Worm (Caenorhabditis elegans) whole organism, early embryonic: ENCODE measurements around the gene R06F6.8.

Source experiments
- B0310.2 ChIP-seq: sonication (generic microtip); optimal IDR thresholded peaks from 2 replicates; lab custom pipeline; 2016; ENCODE audit warnings: mild to moderate bottlenecking, missing genetic modification characterization, missing compliant biosample characterization
- F13C5.2 ChIP-seq: sonication (generic microtip); optimal IDR thresholded peaks from 2 replicates; lab custom pipeline; 2017; ENCODE audit warnings: mild to moderate bottlenecking, missing genetic modification characterization, inconsistent platforms, missing compliant biosample characterization
- aly-1 ChIP-seq: sonication (generic microtip); optimal IDR thresholded peaks from 2 replicates; lab custom pipeline; 2016; ENCODE audit warnings: missing genetic modification characterization, missing compliant biosample characterization
- ama-1 ChIP-seq: fragments of 150-350 bp; optimal IDR thresholded peaks from 2 replicates; lab custom pipeline; 2014
- ceh-13 ChIP-seq: fragments of 200-800 bp; sonication (Bioruptor generic); optimal IDR thresholded peaks from 2 replicates; lab custom pipeline; 2018; ENCODE audit warnings: mild to moderate bottlenecking, missing genetic modification characterization, missing compliant biosample characterization
- ceh-36 ChIP-seq: sonication (generic microtip); optimal IDR thresholded peaks from 2 replicates; lab custom pipeline; 2016; ENCODE audit warnings: missing genetic modification characterization, inconsistent platforms, missing compliant biosample characterization
- ets-7 ChIP-seq: sonication (generic microtip); optimal IDR thresholded peaks from 2 replicates; lab custom pipeline; 2016; ENCODE audit warnings: missing genotype, missing genetic modification characterization, missing compliant biosample characterization
- flt-1 ChIP-seq: fragments of 200-800 bp; sonication (Bioruptor generic); IDR thresholded peaks from 2 replicates; pipeline ENCODE4 v1.3.6; 2022; ENCODE audit warnings: missing genetic modification characterization, missing compliant biosample characterization
- hmbx-1 ChIP-seq: sonication (generic microtip); optimal IDR thresholded peaks from 2 replicates; lab custom pipeline; 2016; ENCODE audit warnings: mild to moderate bottlenecking, missing genetic modification characterization, missing compliant biosample characterization
- hmg-4 ChIP-seq: fragments of 200-800 bp; sonication (Bioruptor generic); optimal IDR thresholded peaks from 2 replicates; lab custom pipeline; 2018; ENCODE audit warnings: mild to moderate bottlenecking, missing genetic modification characterization, missing compliant biosample characterization
- hnd-1 ChIP-seq: sonication (generic microtip); optimal IDR thresholded peaks from 2 replicates; lab custom pipeline; 2016; ENCODE audit warnings: missing genetic modification characterization, missing compliant biosample characterization
- pes-1 ChIP-seq: fragments of 200-800 bp; sonication (Bioruptor generic); IDR thresholded peaks from 2 replicates; pipeline ENCODE4 v1.3.6; 2022; ENCODE audit warnings: missing genetic modification reagents, missing genetic modification characterization, missing compliant biosample characterization
- sea-1 ChIP-seq: fragments of 200-800 bp; sonication (Bioruptor generic); conservative IDR thresholded peaks from 2 replicates; pipeline ENCODE4 v1.3.6; 2022; ENCODE audit warnings: missing genetic modification characterization, missing compliant biosample characterization
- tbx-11 ChIP-seq: fragments of 200-800 bp; sonication (Bioruptor generic); IDR thresholded peaks from 2 replicates; pipeline ENCODE4 v1.3.6; 2022; ENCODE audit warnings: missing genetic modification characterization, missing compliant biosample characterization

DNA sequence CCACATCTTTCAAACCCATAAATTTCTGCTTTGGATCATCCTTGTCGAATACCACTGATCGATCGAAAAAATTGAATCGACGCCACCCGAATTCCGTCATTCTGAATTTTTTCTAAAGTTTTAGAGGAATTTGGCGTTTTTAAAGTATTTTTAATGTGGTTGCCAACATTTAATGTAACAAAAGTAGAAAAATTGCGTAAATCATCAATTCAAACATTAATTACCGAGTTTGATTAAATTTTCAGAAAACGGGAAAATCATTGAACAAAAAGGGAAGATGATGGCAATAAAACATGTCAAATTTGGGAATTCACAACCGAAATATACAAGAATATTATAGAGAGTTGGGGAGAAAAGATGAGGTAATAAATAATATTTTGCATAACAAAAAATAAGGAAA is 26.4 kb downstream of the R06F6.8 start, which contains the start of gene vps-11:
- TF ChIP-seq ceh-13 (GFP tag; lab: Kevin White, UChicago): no peak
- no peak for TF ChIP-seq pes-1 (GFP tag; lab: Robert Waterston, UW)
- no peak for TF ChIP-seq F13C5.2 (tag; lab: Kevin White, UChicago)
- TF ChIP-seq ama-1: no peak
- TF ChIP-seq flt-1: no peak
- no peak for TF ChIP-seq ets-7 (tag; lab: Kevin White, UChicago)
- TF ChIP-seq tbx-11 (GFP tag; lab: Robert Waterston, UW): no peak
- no peak for TF ChIP-seq hmg-4
- no peak for TF ChIP-seq sea-1 (GFP tag; lab: Robert Waterston, UW)
- no peak for TF ChIP-seq ceh-36
- TF ChIP-seq hmbx-1 (tag; lab: Kevin White, UChicago): no peak
- TF ChIP-seq aly-1 (tag; lab: Kevin White, UChicago): no peak
- no peak for TF ChIP-seq hnd-1
- TF ChIP-seq B0310.2 (tag; lab: Kevin White, UChicago): no peak
